Fruit fly (Drosophila melanogaster): ENCODE measurements around the gene CG9686.

dm6 chrX:9879570-9879969 is at the start of gene CG9686:
- TF ChIP-seq psq (GFP tag; optimal IDR thresholded peaks at IDR 0.05), result no peak
- TF ChIP-seq Hr83 (GFP tag; optimal IDR thresholded peaks at IDR 0.05; ENCODE audit: poor library complexity, severe bottlenecking), result no peak
- TF ChIP-seq usp (GFP tag; optimal IDR thresholded peaks at IDR 0.05), result no peak
- TF ChIP-seq sv (GFP tag; optimal IDR thresholded peaks at IDR 0.05), result no peak
- no peak for TF ChIP-seq rgr (GFP tag; optimal IDR thresholded peaks at IDR 0.05)
- no peak for TF ChIP-seq Hnf4 (GFP tag; optimal IDR thresholded peaks at IDR 0.05)
- TF ChIP-seq Sp1 (GFP tag; optimal IDR thresholded peaks at IDR 0.05), result no peak
- no peak for TF ChIP-seq fru (GFP tag; optimal IDR thresholded peaks at IDR 0.05)
- no peak for TF ChIP-seq woc (GFP tag; optimal IDR thresholded peaks at IDR 0.05)
